Fruit fly (Drosophila melanogaster) whole organism, larva: ENCODE results near the gene CG32462.

Experiments
- noc ChIP-seq: fragments of 200-800 bp; sonication (Bioruptor generic); optimal IDR thresholded peaks from 3 replicates; lab custom pipeline; 2019; ENCODE audit warnings: missing biosample characterization, mild to moderate bottlenecking, missing genetic modification characterization, moderate library complexity

CG32462 gene

dm6 chr3L:22839726-22840228 is 13.5 kb downstream of the CG32462 start:
- TF ChIP-seq noc (tag; lab: Kevin White, UChicago) = no peak

- no peak for TF ChIP-seq noc (tag; lab: Kevin White, UChicago)
Measured at dm6 chr3L:22839243-22839642, 14.1 kb downstream of the CG32462 start.

- TF ChIP-seq noc (tag; lab: Kevin White, UChicago) = peak; percentile 74
Measured at dm6 chr3L:22837651-22838614, 15.4 kb downstream of the CG32462 start.

DNA sequence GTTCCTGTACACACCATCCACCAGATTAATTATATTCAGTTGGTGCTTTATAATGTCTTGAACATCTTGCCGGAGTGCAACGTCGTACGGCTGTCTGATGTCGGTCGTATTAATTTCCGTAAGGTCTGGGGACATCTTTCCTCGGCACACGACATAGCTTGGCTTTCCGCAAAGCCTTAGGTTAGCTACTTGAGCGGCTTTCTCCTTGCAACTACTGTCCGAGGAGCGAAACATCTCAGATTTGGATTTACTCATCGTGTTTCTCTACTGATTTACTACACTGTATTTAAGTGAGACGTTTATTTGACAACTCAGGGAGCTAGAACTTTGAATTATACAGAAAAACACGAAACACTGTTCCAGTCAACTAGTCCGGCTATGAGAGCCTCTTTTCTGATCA is 16.5 kb downstream of the CG32462 start, which contains the start of the genes CG11226 and CG45428:
Gene CG11226, plus strand, starts transcription at position 301 of the 400 bp plus-strand sequence.
Gene CG45428, minus strand, starts transcription at position 303 of the 400 bp plus-strand sequence.
- TF ChIP-seq noc (tag; lab: Kevin White, UChicago) = no peak

dm6 chr3L:22835144-22835964 is 18.0 kb downstream of the CG32462 start, which contains the start of gene jim:
Gene jim, minus strand, starts transcription at chr3L:22835194.
- peak; percentile 56 for TF ChIP-seq noc (tag; lab: Kevin White, UChicago)

dm6 chr3L:22830132-22830697 is 23.1 kb downstream of the CG32462 start:
- no peak for TF ChIP-seq noc (tag; lab: Kevin White, UChicago)

- no peak for TF ChIP-seq noc (tag; lab: Kevin White, UChicago)
Measured at dm6 chr3L:22826236-22826635, 27.1 kb downstream of the CG32462 start.

- TF ChIP-seq noc (tag; lab: Kevin White, UChicago) = peak; percentile 49
Measured at dm6 chr3L:22824668-22825192, 28.6 kb downstream of the CG32462 start.

dm6 chr3L:22823230-22823629 is 30.1 kb downstream of the CG32462 start:
- TF ChIP-seq noc (tag; lab: Kevin White, UChicago) = no peak

DNA sequence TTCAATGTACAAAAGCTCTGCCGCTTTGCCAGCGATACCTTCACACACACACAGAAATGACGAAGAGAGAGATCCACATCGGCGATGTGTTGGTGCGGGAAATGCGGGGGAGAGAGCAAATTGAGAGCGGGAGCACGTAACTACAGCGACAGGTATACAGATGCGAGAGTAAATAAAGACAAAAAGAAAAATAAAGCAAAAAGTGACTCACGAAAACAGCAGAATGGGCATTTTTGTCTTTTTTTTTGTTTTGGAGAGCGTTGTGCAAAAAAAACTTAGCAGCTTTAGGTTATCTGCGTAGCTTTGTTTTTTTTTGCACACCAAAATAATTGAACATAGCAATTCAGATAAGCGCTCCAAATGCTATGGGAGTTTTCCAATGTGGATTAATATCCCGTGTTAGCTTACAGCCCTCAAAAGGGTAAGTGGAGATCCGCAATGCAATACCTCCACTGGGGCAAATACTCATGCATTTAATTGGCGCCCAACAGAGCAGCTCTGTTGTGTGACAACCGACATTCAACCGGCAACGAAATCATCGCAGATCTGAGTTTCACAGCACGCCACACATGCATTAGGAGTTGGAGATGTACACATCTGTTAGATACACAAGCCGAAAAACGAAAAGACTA is 30.7 kb downstream of the CG32462 start:
- TF ChIP-seq noc (tag; lab: Kevin White, UChicago) = peak; percentile 73

- TF ChIP-seq noc (tag; lab: Kevin White, UChicago) = no peak
Measured at dm6 chr3L:22821377-22821776, 31.9 kb downstream of the CG32462 start.

- TF ChIP-seq noc (tag; lab: Kevin White, UChicago) = no peak
Measured at dm6 chr3L:22820190-22820589, 33.1 kb downstream of the CG32462 start.
